Worm (Caenorhabditis elegans): Measurements from ENCODE around the gene F48E8.8.

- TF ChIP-seq dao-5 (tag; optimal IDR thresholded peaks at IDR 0.05) (no peak), him-1 (tag; optimal IDR thresholded peaks at IDR 0.05) (no peak), W03F9.2 (tag; optimal IDR thresholded peaks at IDR 0.05) (no peak)
These were observed 44.6 kb downstream of the F48E8.8 start for ce11 chrIII:5404998-5405397.

Data from whole organism, L4/young adult.